Worm (Caenorhabditis elegans): ENCODE data around the gene sre-6.

ce11 chrV:10741357-10741756 lies 21.2 kb downstream of the sre-6 start, which contains the start of gene ZC302.3:
- TF ChIP-seq ama-1 (optimal IDR thresholded peaks at IDR 0.05) (no peak), tbx-11 (GFP tag; IDR thresholded peaks at IDR 0.05) (no peak), B0310.2 (tag; optimal IDR thresholded peaks at IDR 0.05) (no peak), hnd-1 (tag; optimal IDR thresholded peaks at IDR 0.05) (no peak), flt-1 (GFP tag; IDR thresholded peaks at IDR 0.05) (no peak), tra-4 (tag; optimal IDR thresholded peaks at IDR 0.05) (no peak), pes-1 (GFP tag; IDR thresholded peaks at IDR 0.05) (no peak), hmbx-1 (tag; optimal IDR thresholded peaks at IDR 0.05) (no peak), tbx-37 (GFP tag; conservative IDR thresholded peaks at IDR 0.05) (no peak), ets-7 (tag; optimal IDR thresholded peaks at IDR 0.05) (no peak), hmg-4 (GFP tag; optimal IDR thresholded peaks at IDR 0.05) (no peak), scrt-1 (GFP tag; IDR thresholded peaks at IDR 0.05) (no peak)

Data from whole organism, early embryonic.